Fruit fly (Drosophila melanogaster): ENCODE results near the gene RpS26.
A peak's percentile ranks its signal among the peaks of the same experiment; 100 is the strongest.

DNA sequence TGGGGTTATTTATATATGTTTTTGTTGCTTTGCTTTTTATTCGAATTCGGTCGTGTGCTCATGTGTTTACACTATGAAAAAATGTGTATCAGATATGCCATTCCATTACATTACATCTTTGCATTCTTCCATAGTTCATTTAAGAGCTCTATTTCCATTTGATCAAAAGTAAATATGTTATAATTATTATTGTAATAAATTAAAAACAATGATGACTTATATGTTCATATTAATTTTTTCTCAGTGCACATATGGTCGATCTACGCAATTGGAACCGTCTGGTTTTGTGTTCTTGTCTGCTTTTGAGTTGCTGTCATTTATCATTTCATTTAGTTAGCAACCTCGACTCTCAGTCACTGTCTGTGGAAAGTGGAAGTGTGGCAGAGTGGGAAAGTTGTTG, 34.4 kb upstream of the RpS26 start:
- TF ChIP-seq h (GFP tag; optimal IDR thresholded peaks at IDR 0.05) (peak; percentile 65), Hr78 (GFP tag; optimal IDR thresholded peaks at IDR 0.05) (no peak), tai (GFP tag; optimal IDR thresholded peaks at IDR 0.05) (no peak), usp (GFP tag; optimal IDR thresholded peaks at IDR 0.05) (no peak), lola (GFP tag; optimal IDR thresholded peaks at IDR 0.05) (no peak), dsf (GFP tag; optimal IDR thresholded peaks at IDR 0.05; ENCODE audit: borderline replicate concordance) (no peak), dmrt93B (GFP tag; optimal IDR thresholded peaks at IDR 0.05) (peak; percentile 46), jim (GFP tag; optimal IDR thresholded peaks at IDR 0.05) (no peak), rgr (GFP tag; optimal IDR thresholded peaks at IDR 0.05) (peak; percentile 76), foxo (GFP tag; optimal IDR thresholded peaks at IDR 0.05) (peak in 1 of 2 experiments; percentile 80), pan (optimal IDR thresholded peaks at IDR 0.05) (no peak), ey (GFP tag; optimal IDR thresholded peaks at IDR 0.05) (peak; percentile 45), fru (GFP tag; optimal IDR thresholded peaks at IDR 0.05) (peak; percentile 57), Jra (GFP tag; optimal IDR thresholded peaks at IDR 0.05) (no peak)

Data from whole organism, wandering third instar larva.